Fruit fly (Drosophila melanogaster) Kc167 (cell line): ENCODE measurements around the gene Rac1.

Source experiments
- Myc ChIP-seq: fragments of >200 bp; optimal IDR thresholded peaks from 2 replicates; lab custom pipeline; 2017; ENCODE audit warnings: missing external identifiers
- Sin3A ChIP-seq: fragments of >200 bp; optimal IDR thresholded peaks from 2 replicates; lab custom pipeline; 2018; ENCODE audit warnings: missing external identifiers
- h ChIP-seq: fragments of >200 bp; optimal IDR thresholded peaks from 3 replicates; lab custom pipeline; 2018; ENCODE audit warnings: missing external identifiers
- insv ChIP-seq: fragments of >200 bp; optimal IDR thresholded peaks from 3 replicates; lab custom pipeline; 2018; ENCODE audit warnings: missing external identifiers
- psq ChIP-seq: fragments of >200 bp; optimal IDR thresholded peaks from 2 replicates; lab custom pipeline; 2017; ENCODE audit warnings: missing external identifiers
- ttk ChIP-seq: sonication (Bioruptor generic); optimal IDR thresholded peaks from 2 replicates; lab custom pipeline; 2017; ENCODE audit warnings: missing external identifiers

Gene Rac1

dm6 chr3L:1279685-1280084 is 22.8 kb downstream of the Rac1 start:
- TF ChIP-seq Myc = no peak
- no peak for TF ChIP-seq psq
- TF ChIP-seq insv (lab: Kevin White, UChicago) = no peak
- no peak for TF ChIP-seq h (lab: Kevin White, UChicago)
- TF ChIP-seq ttk = no peak
- no peak for TF ChIP-seq Sin3A

dm6 chr3L:1277937-1278336 is 24.5 kb downstream of the Rac1 start:
- TF ChIP-seq psq (no peak), ttk (no peak), Sin3A (no peak), insv (lab: Kevin White, UChicago) (no peak), h (lab: Kevin White, UChicago) (no peak), Myc (no peak)

dm6 chr3L:1275767-1276166 is 26.7 kb downstream of the Rac1 start, which contains the start of gene CG32333:
Gene CG32333 (plus strand): TSS chr3L:1275956.
- no peak for TF ChIP-seq insv (lab: Kevin White, UChicago)

- TF ChIP-seq h (lab: Kevin White, UChicago) (no peak), Myc (no peak), insv (lab: Kevin White, UChicago) (no peak), Sin3A (no peak), ttk (no peak), psq (no peak)
These were observed 33.5 kb downstream of the Rac1 start for dm6 chr3L:1269013-1269412.

dm6 chr3L:1265423-1266002 is 37.0 kb downstream of the Rac1 start:
- TF ChIP-seq Sin3A = no peak

- TF ChIP-seq Myc = no peak
- TF ChIP-seq psq = no peak
- no peak for TF ChIP-seq insv (lab: Kevin White, UChicago)
- TF ChIP-seq Sin3A = no peak
- TF ChIP-seq ttk = no peak
- no peak for TF ChIP-seq h (lab: Kevin White, UChicago)
These were observed 37.5 kb downstream of the Rac1 start for dm6 chr3L:1264998-1265397.

- TF ChIP-seq h (lab: Kevin White, UChicago) (no peak), ttk (no peak), psq (no peak), insv (lab: Kevin White, UChicago) (no peak), Myc (no peak), Sin3A (no peak)
These were observed 43.9 kb downstream of the Rac1 start for dm6 chr3L:1258547-1258946.

- TF ChIP-seq insv (lab: Kevin White, UChicago) (no peak), Sin3A (no peak), ttk (no peak), psq (no peak), Myc (no peak), h (lab: Kevin White, UChicago) (no peak)
These were observed 46.3 kb downstream of the Rac1 start, which contains the start of gene tfc for dm6 chr3L:1256061-1256780. Gene tfc (plus strand): TSS chr3L:1256449.

dm6 chr3L:1251712-1252111 is 50.8 kb downstream of the Rac1 start, which contains the start of the genes CG9130 and CG9133:
Gene CG9130 (plus strand): TSS chr3L:1252012.
Gene CG9133 (plus strand): TSS chr3L:1252012.
- TF ChIP-seq h (lab: Kevin White, UChicago) (no peak), psq (no peak), insv (lab: Kevin White, UChicago) (no peak), Sin3A (no peak), Myc (no peak), ttk (no peak)
